Worm (Caenorhabditis elegans) whole organism, mixed stage, embryonic: Measurements from ENCODE around the gene C07D10.5.

Source experiments
- bed-3 ChIP-seq: fragments of 200-800 bp; sonication (Bioruptor generic); optimal IDR thresholded peaks from 3 replicates; lab custom pipeline; 2018; ENCODE audit warnings: mild to moderate bottlenecking, missing genetic modification characterization, moderate library complexity, missing compliant biosample characterization
- ceh-83 ChIP-seq: fragments of 200-800 bp; sonication (Bioruptor generic); optimal IDR thresholded peaks from 2 replicates; lab custom pipeline; 2018; ENCODE audit warnings: mild to moderate bottlenecking, missing genetic modification characterization, missing compliant biosample characterization
- ces-1 ChIP-seq: fragments of 150-350 bp; optimal IDR thresholded peaks from 2 replicates; lab custom pipeline; 2014; ENCODE audit warnings: missing biosample characterization, missing genetic modification reagents, missing genetic modification characterization
- elt-1 ChIP-seq: sonication (generic microtip); optimal IDR thresholded peaks from 2 replicates; lab custom pipeline; 2017; ENCODE audit warnings: missing genetic modification characterization, mild to moderate bottlenecking, missing compliant biosample characterization, antibody characterized with exemption, moderate library complexity, borderline replicate concordance; ENCODE audit not compliant: insufficient read depth
- mls-2 ChIP-seq: sonication (generic microtip); optimal IDR thresholded peaks from 2 replicates; lab custom pipeline; 2016; ENCODE audit warnings: mild to moderate bottlenecking, missing genetic modification characterization, moderate library complexity, missing compliant biosample characterization
- nhr-2 ChIP-seq: fragments of 150-350 bp; optimal IDR thresholded peaks from 2 replicates; lab custom pipeline; 2014; ENCODE audit warnings: missing biosample characterization, missing genetic modification characterization
- nhr-237 ChIP-seq: fragments of 150-350 bp; optimal IDR thresholded peaks from 2 replicates; lab custom pipeline; 2014; ENCODE audit warnings: missing biosample characterization, missing genetic modification characterization
- nhr-28 ChIP-seq: fragments of 150-350 bp; optimal IDR thresholded peaks from 2 replicates; lab custom pipeline; 2014; ENCODE audit warnings: missing biosample characterization, missing genetic modification characterization
- sptf-1 ChIP-seq: sonication (generic microtip); optimal IDR thresholded peaks from 2 replicates; lab custom pipeline; 2017; ENCODE audit warnings: mild to moderate bottlenecking, missing genetic modification characterization, moderate library complexity, missing compliant biosample characterization
- tbx-8 ChIP-seq: fragments of 200-800 bp; sonication (Bioruptor generic); optimal IDR thresholded peaks from 2 replicates; lab custom pipeline; 2018; ENCODE audit warnings: mild to moderate bottlenecking, missing genetic modification characterization, moderate library complexity, missing compliant biosample characterization
- unc-120 ChIP-seq: sonication (generic microtip); optimal IDR thresholded peaks from 2 replicates; lab custom pipeline; 2017; ENCODE audit warnings: missing genetic modification characterization, missing compliant biosample characterization; ENCODE audit not compliant: poor library complexity, severe bottlenecking
- unc-39 ChIP-seq: fragments of 150-350 bp; optimal IDR thresholded peaks from 2 replicates; lab custom pipeline; 2014; ENCODE audit warnings: missing biosample characterization, missing genetic modification characterization
- zip-8 ChIP-seq: fragments of 150-350 bp; optimal IDR thresholded peaks from 2 replicates; lab custom pipeline; 2014; ENCODE audit warnings: missing biosample characterization, missing genetic modification characterization

Gene C07D10.5

ce11 chrII:7420796-7421386, 39.5 kb downstream of the C07D10.5 start:
- TF ChIP-seq ceh-83 (GFP tag; lab: Kevin White, UChicago): no peak

DNA sequence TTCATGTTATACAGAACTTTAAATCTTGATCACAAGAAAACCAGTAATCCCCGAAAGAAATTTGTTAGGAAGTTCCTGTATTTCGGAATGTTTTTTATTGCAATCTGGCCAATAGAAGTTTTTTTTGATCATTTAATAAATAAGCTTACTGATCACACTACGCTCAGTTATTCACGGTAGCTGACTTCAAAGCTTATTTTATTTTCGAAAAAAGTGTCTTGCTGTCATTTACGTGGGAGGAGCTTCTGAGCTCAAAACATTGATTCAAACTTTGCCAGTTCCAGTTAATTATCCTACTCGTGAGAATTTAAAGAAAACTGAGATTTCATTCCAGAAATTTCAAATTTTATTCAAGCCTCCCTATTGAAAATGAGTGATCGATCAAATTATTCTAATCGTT, 51.0 kb downstream of the C07D10.5 start, which contains the start of gene srd-54:
TSS of gene srd-54 (plus strand) at position 301 of the 400 bp plus-strand sequence.
- TF ChIP-seq elt-1 (tag; lab: Kevin White, UChicago) (no peak), unc-39 (tag; lab: Kevin White, UChicago) (no peak), unc-120 (no peak), mls-2 (tag; lab: Kevin White, UChicago) (no peak), zip-8 (tag; lab: Kevin White, UChicago) (no peak), sptf-1 (no peak), ces-1 (GFP tag; lab: Kevin White, UChicago) (no peak), nhr-28 (tag; lab: Kevin White, UChicago) (no peak), tbx-8 (GFP tag; lab: Kevin White, UChicago) (no peak), bed-3 (GFP tag; lab: Kevin White, UChicago) (no peak), nhr-2 (no peak), nhr-237 (tag; lab: Kevin White, UChicago) (no peak)
